Worm (Caenorhabditis elegans): ENCODE data around the gene gst-17.

gst-17 gene

ce11 chrII:13609655-13610054 is 20.9 kb downstream of the gst-17 start, which contains the start of gene gst-20 (continued):
- TF ChIP-seq unc-86 (tag; optimal IDR thresholded peaks at IDR 0.05) (no peak), fos-1 (tag; optimal IDR thresholded peaks at IDR 0.05) (no peak), lin-14 (GFP tag; optimal IDR thresholded peaks at IDR 0.05) (peak; percentile 90), efl-3 (GFP tag; optimal IDR thresholded peaks at IDR 0.05) (no peak), skn-1 (tag; optimal IDR thresholded peaks at IDR 0.05) (peak; percentile 61), C34B4.2 (tag; optimal IDR thresholded peaks at IDR 0.05) (no peak), ceh-88 (GFP tag; IDR thresholded peaks at IDR 0.05) (no peak), isw-1 (GFP tag; IDR thresholded peaks at IDR 0.05) (no peak), ces-1 (GFP tag; optimal IDR thresholded peaks at IDR 0.05) (no peak), mef-2 (tag; optimal IDR thresholded peaks at IDR 0.05) (no peak), nhr-90 (tag; optimal IDR thresholded peaks at IDR 0.05; ENCODE audit: poor library complexity) (peak; percentile 75), ets-5 (GFP tag; IDR thresholded peaks at IDR 0.05) (no peak), irx-1 (tag; optimal IDR thresholded peaks at IDR 0.05) (no peak), nhr-76 (tag; optimal IDR thresholded peaks at IDR 0.05) (no peak), egl-13 (tag; optimal IDR thresholded peaks at IDR 0.05) (no peak), zip-4 (GFP tag; optimal IDR thresholded peaks at IDR 0.05) (no peak), ztf-11 (tag; optimal IDR thresholded peaks at IDR 0.05) (no peak), ceh-90 (tag; optimal IDR thresholded peaks at IDR 0.05) (no peak), nhr-11 (tag; optimal IDR thresholded peaks at IDR 0.05) (no peak), snu-23 (GFP tag; optimal IDR thresholded peaks at IDR 0.05) (peak; percentile 63), grh-1 (GFP tag; IDR thresholded peaks at IDR 0.05) (no peak; the same call in 1 of the 2 replicates), lin-35 (GFP tag; optimal IDR thresholded peaks at IDR 0.05) (peak in 1 of 2 experiments; percentile 64), egl-27 (tag; optimal IDR thresholded peaks at IDR 0.05) (no peak), xbp-1 (tag; optimal IDR thresholded peaks at IDR 0.05) (peak; percentile 30), nhr-28 (tag; optimal IDR thresholded peaks at IDR 0.05) (no peak), mab-9 (GFP tag; IDR thresholded peaks at IDR 0.05) (no peak), unc-30 (tag; optimal IDR thresholded peaks at IDR 0.05) (no peak), sup-37 (GFP tag; optimal IDR thresholded peaks at IDR 0.05) (no peak), elt-2 (tag; optimal IDR thresholded peaks at IDR 0.05) (peak; percentile 9), rnt-1 (tag; optimal IDR thresholded peaks at IDR 0.05) (peak; percentile 10), aly-2 (tag; optimal IDR thresholded peaks at IDR 0.05) (no peak), lsy-2 (tag; optimal IDR thresholded peaks at IDR 0.05) (peak; percentile 18 to 26), ama-1 (optimal IDR thresholded peaks at IDR 0.05) (no peak), F16B12.6 (tag; optimal IDR thresholded peaks at IDR 0.05) (no peak), zag-1 (tag; optimal IDR thresholded peaks at IDR 0.05) (no peak), fkh-10 (GFP tag; optimal IDR thresholded peaks at IDR 0.05) (no peak)

- TF ChIP-seq isw-1 (GFP tag; IDR thresholded peaks at IDR 0.05), result no peak
- no peak for TF ChIP-seq F16B12.6 (tag; optimal IDR thresholded peaks at IDR 0.05)
- no peak for TF ChIP-seq efl-1 (optimal IDR thresholded peaks at IDR 0.05)
- peak in 1 of 2 experiments; percentile 80 for TF ChIP-seq efl-1 (GFP tag; optimal IDR thresholded peaks at IDR 0.05 in 1 of 2)
- peak; percentile 29 for TF ChIP-seq nhr-85 (tag)
- no peak for TF ChIP-seq irx-1 (tag; optimal IDR thresholded peaks at IDR 0.05)
Measured at ce11 chrII:13600904-13601303, 29.7 kb downstream of the gst-17 start, which contains the start of gene csp-1. TSS of gene csp-1 (plus strand) at chrII:13601204.

- TF ChIP-seq dpl-1 (GFP tag; optimal IDR thresholded peaks at IDR 0.05) (peak; percentile 91 to 96 (median 93)), xbp-1 (tag; optimal IDR thresholded peaks at IDR 0.05) (peak; percentile 39), nhr-85 (tag) (peak; percentile 34), dsc-1 (tag; optimal IDR thresholded peaks at IDR 0.05) (peak; percentile 33), nhr-71 (tag; optimal IDR thresholded peaks at IDR 0.05) (peak; percentile 61), blmp-1 (tag; optimal IDR thresholded peaks at IDR 0.05) (peak; percentile 76), Y116A8C.19 (tag; optimal IDR thresholded peaks at IDR 0.05; ENCODE audit: borderline replicate concordance) (no peak), isw-1 (GFP tag; IDR thresholded peaks at IDR 0.05) (no peak; the same call in 1 of the 2 replicates), nhr-19 (GFP tag; conservative IDR thresholded peaks at IDR 0.05) (peak; percentile 48), lin-14 (GFP tag; optimal IDR thresholded peaks at IDR 0.05) (peak; percentile 43), tbx-2 (tag; optimal IDR thresholded peaks at IDR 0.05) (peak; percentile 45), alr-1 (tag; optimal IDR thresholded peaks at IDR 0.05; ENCODE audit: borderline replicate concordance) (no peak), efl-3 (GFP tag; optimal IDR thresholded peaks at IDR 0.05) (no peak), mdl-1 (tag; optimal IDR thresholded peaks at IDR 0.05) (peak in 1 of 2 experiments; percentile 41), mep-1 (tag; optimal IDR thresholded peaks at IDR 0.05) (peak; percentile 75), snpc-4 (tag; optimal IDR thresholded peaks at IDR 0.05) (peak; percentile 60), ceh-8 (GFP tag; optimal IDR thresholded peaks at IDR 0.05) (no peak), fkh-4 (tag; optimal IDR thresholded peaks at IDR 0.05; ENCODE audit: borderline replicate concordance) (peak; percentile 20)
Measured at ce11 chrII:13596505-13596977, 34.0 kb downstream of the gst-17 start, which contains the start of the genes fbxc-23 and csc-1. TSS of gene fbxc-23 (minus strand) at chrII:13596555. TSS of gene csc-1 (plus strand) at chrII:13596955.
